Worm (Caenorhabditis elegans): ENCODE results near the gene C33D9.3.

DNA sequence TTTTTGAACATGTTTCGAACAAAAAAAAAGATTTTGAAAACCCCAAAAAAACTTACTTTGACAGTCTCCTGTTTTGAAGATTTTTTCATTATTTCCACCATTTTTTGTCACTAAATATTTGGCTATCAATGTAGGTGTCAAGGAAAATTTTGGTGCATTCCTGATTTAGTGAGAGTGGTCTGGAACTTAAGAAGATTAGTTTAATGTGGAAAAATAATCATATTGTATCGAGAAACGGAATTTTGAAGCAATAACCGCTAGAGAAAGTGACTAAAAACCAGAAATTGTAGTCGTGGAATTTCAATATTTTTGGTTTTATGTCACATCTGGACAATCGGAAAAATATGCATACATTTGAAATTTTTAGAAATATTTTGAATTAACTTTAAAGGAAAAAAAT lies 30.8 kb downstream of the C33D9.3 start, which contains the start of the genes F20C5.11 and klp-11:
- TF ChIP-seq Y75B8A.6 (GFP tag; IDR thresholded peaks at IDR 0.05) (no peak), nhr-237 (tag; optimal IDR thresholded peaks at IDR 0.05) (no peak), ces-1 (GFP tag; optimal IDR thresholded peaks at IDR 0.05) (no peak), madf-5 (GFP tag; IDR thresholded peaks at IDR 0.05) (no peak), snpc-4 (tag; optimal IDR thresholded peaks at IDR 0.05) (no peak), dpl-1 (GFP tag; optimal IDR thresholded peaks at IDR 0.05) (no peak), lsy-2 (tag; optimal IDR thresholded peaks at IDR 0.05) (no peak)
